Fruit fly (Drosophila melanogaster) whole organism, adult: ENCODE results near the gene CG43350.

Experiments
- CG12768 ChIP-seq: fragments of 200-800 bp; sonication (Bioruptor generic); optimal IDR thresholded peaks from 2 replicates; lab custom pipeline; 2017; ENCODE audit warnings: missing biosample characterization, missing genetic modification characterization, mild to moderate bottlenecking, moderate library complexity, missing genetic modification reagents
- CG1620 ChIP-seq: fragments of 200-800 bp; sonication (Bioruptor generic); optimal IDR thresholded peaks from 2 replicates; lab custom pipeline; 2016; ENCODE audit warnings: missing biosample characterization, missing genetic modification characterization
- CG5204 ChIP-seq: fragments of 200-800 bp; sonication (Bioruptor generic); optimal IDR thresholded peaks from 2 replicates; lab custom pipeline; 2016; ENCODE audit warnings: missing biosample characterization, missing genetic modification characterization
- Crg-1 ChIP-seq: fragments of 200-800 bp; sonication (Bioruptor generic); optimal IDR thresholded peaks from 2 replicates; lab custom pipeline; 2016; ENCODE audit warnings: missing biosample characterization, missing genetic modification characterization
- bab1 ChIP-seq: fragments of 200-800 bp; sonication (Bioruptor generic); optimal IDR thresholded peaks from 3 replicates; lab custom pipeline; 2019; ENCODE audit warnings: missing biosample characterization, mild to moderate bottlenecking, missing genetic modification characterization, moderate library complexity
- kay ChIP-seq: fragments of 200-800 bp; sonication (Bioruptor generic); peaks from one replicate; lab custom pipeline; 2016; ENCODE audit warnings: missing biosample characterization, missing genetic modification characterization, borderline replicate concordance
- ovo ChIP-seq: fragments of 200-800 bp; sonication (Bioruptor generic); optimal IDR thresholded peaks from 2 replicates; lab custom pipeline; 2016; ENCODE audit warnings: missing biosample characterization, missing genetic modification characterization

Gene CG43350

DNA sequence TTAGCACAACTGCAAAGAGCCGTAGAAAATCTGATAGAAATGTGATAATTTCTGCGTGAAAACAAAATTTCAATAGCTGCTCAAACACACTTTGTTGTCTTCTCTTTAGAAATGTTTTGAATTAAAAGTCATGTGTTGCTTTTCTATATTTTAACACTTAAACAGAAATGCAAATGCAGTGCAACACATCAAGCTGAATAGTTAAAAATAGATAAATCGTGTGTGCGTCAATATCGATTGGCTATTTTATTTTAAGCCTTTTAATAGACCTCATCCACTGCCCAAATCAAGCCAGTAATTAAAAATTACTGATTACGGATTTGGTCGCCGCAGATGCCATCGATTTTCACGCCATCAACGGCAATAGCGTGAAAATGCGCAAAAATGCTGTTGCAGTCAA lies 48.5 kb downstream of the CG43350 start, which contains the start of gene CG4438:
TSS of gene CG4438 (minus strand) at position 101 of the 400 bp plus-strand sequence.
- TF ChIP-seq ovo (GFP tag; lab: Kevin White, UChicago) (no peak), CG5204 (GFP tag; lab: Kevin White, UChicago) (no peak), kay (GFP tag; lab: Kevin White, UChicago) (no peak), bab1 (GFP tag; lab: Kevin White, UChicago) (no peak), Crg-1 (GFP tag; lab: Kevin White, UChicago) (no peak), CG12768 (no peak), CG1620 (GFP tag; lab: Kevin White, UChicago) (no peak)
